Fruit fly (Drosophila melanogaster) whole organism, pupa: ENCODE data around the gene bnl.
A peak's percentile ranks its signal among the peaks of the same experiment; 100 is the strongest.

ENCODE experiments used
- CG10348 ChIP-seq: fragments of 200-800 bp; sonication (Bioruptor generic); IDR thresholded peaks from 2 replicates; pipeline ENCODE4 v1.3.6; 2022; ENCODE audit warnings: missing biosample characterization, missing genetic modification characterization
- CG12605 ChIP-seq: fragments of 200-800 bp; sonication (Bioruptor generic); IDR thresholded peaks from 2 replicates; pipeline ENCODE4 v1.3.6; 2022; ENCODE audit warnings: missing biosample characterization, missing genetic modification characterization
- CG13204 ChIP-seq: fragments of 200-800 bp; sonication (Bioruptor generic); optimal IDR thresholded peaks from 2 replicates; lab custom pipeline; 2018; ENCODE audit warnings: missing biosample characterization, mild to moderate bottlenecking, missing genetic modification characterization, moderate library complexity
- CG14655 ChIP-seq: fragments of 200-800 bp; sonication (Bioruptor generic); optimal IDR thresholded peaks from 3 replicates; lab custom pipeline; 2017; ENCODE audit warnings: mild to moderate bottlenecking, missing biosample characterization, missing genetic modification reagents, missing genetic modification characterization
- CG15710 ChIP-seq: fragments of 200-800 bp; sonication (Bioruptor generic); optimal IDR thresholded peaks from 2 replicates; lab custom pipeline; 2018; ENCODE audit warnings: missing biosample characterization, mild to moderate bottlenecking, missing genetic modification characterization, moderate library complexity
- CG17806 ChIP-seq: fragments of 200-800 bp; sonication (Bioruptor generic); optimal IDR thresholded peaks from 2 replicates; lab custom pipeline; 2018; ENCODE audit warnings: missing biosample characterization, mild to moderate bottlenecking, missing genetic modification characterization, moderate library complexity
- CG32121 ChIP-seq: fragments of 200-800 bp; sonication (Bioruptor generic); IDR thresholded peaks from 2 replicates; pipeline ENCODE4 v1.3.6; 2022; ENCODE audit warnings: missing biosample characterization, missing genetic modification characterization
- CG34367 ChIP-seq: fragments of 200-800 bp; sonication (Bioruptor generic); optimal IDR thresholded peaks from 2 replicates; lab custom pipeline; 2018; ENCODE audit warnings: missing biosample characterization, mild to moderate bottlenecking, missing genetic modification characterization
- CG4496 ChIP-seq: fragments of 200-800 bp; sonication (Bioruptor generic); IDR thresholded peaks from 3 replicates; pipeline ENCODE4 v1.3.6; 2022; ENCODE audit warnings: missing biosample characterization, missing genetic modification characterization
- CG8159 ChIP-seq: fragments of 200-800 bp; sonication (Bioruptor generic); optimal IDR thresholded peaks from 3 replicates; lab custom pipeline; 2018; ENCODE audit warnings: missing biosample characterization, mild to moderate bottlenecking, missing genetic modification characterization, moderate library complexity
- CG8301 ChIP-seq: fragments of 200-800 bp; sonication (Bioruptor generic); optimal IDR thresholded peaks from 2 replicates; lab custom pipeline; 2018; ENCODE audit warnings: missing biosample characterization, mild to moderate bottlenecking, missing genetic modification characterization
- CG9948 ChIP-seq: fragments of 200-800 bp; sonication (Bioruptor generic); optimal IDR thresholded peaks from 2 replicates; lab custom pipeline; 2018; ENCODE audit warnings: missing biosample characterization, mild to moderate bottlenecking, missing genetic modification characterization, moderate library complexity
- D1 ChIP-seq: fragments of 200-800 bp; sonication (Bioruptor generic); optimal IDR thresholded peaks from 2 replicates; lab custom pipeline; 2018; ENCODE audit warnings: missing biosample characterization, mild to moderate bottlenecking, missing genetic modification characterization, moderate library complexity
- EcR ChIP-seq: fragments of 200-800 bp; sonication (Bioruptor generic); optimal IDR thresholded peaks from 3 replicates; lab custom pipeline; 2019; ENCODE audit warnings: missing biosample characterization, missing genetic modification characterization, mild to moderate bottlenecking, moderate library complexity, missing genetic modification reagents
- Ets98B ChIP-seq: fragments of 200-800 bp; sonication (Bioruptor generic); IDR thresholded peaks from 2 replicates; pipeline ENCODE4 v1.3.6; 2022; ENCODE audit warnings: missing biosample characterization, missing genetic modification characterization
- Pif1A ChIP-seq: fragments of 200-800 bp; sonication (Bioruptor generic); optimal IDR thresholded peaks from 3 replicates; lab custom pipeline; 2016; ENCODE audit warnings: missing biosample characterization, missing genetic modification characterization
- Pif1B ChIP-seq: fragments of 200-800 bp; sonication (Bioruptor generic); optimal IDR thresholded peaks from 3 replicates; lab custom pipeline; 2016; ENCODE audit warnings: missing biosample characterization, missing genetic modification characterization
- Snoo ChIP-seq: fragments of 200-800 bp; sonication (Bioruptor generic); optimal IDR thresholded peaks from 3 replicates; lab custom pipeline; 2017; ENCODE audit warnings: missing biosample characterization, mild to moderate bottlenecking, missing genetic modification characterization, inconsistent platforms
- fd96Ca ChIP-seq: fragments of 200-800 bp; sonication (Bioruptor generic); IDR thresholded peaks from 3 replicates; pipeline ENCODE4 v1.3.6; 2022; ENCODE audit warnings: missing biosample characterization, missing genetic modification characterization
- gl ChIP-seq: fragments of 200-800 bp; sonication (Bioruptor generic); optimal IDR thresholded peaks from 2 replicates; lab custom pipeline; 2018; ENCODE audit warnings: missing biosample characterization, mild to moderate bottlenecking, missing genetic modification characterization
- rn ChIP-seq: fragments of 200-800 bp; sonication (Bioruptor generic); IDR thresholded peaks from 2 replicates; pipeline ENCODE4 v1.3.6; 2022; ENCODE audit warnings: missing biosample characterization, missing genetic modification characterization

Gene bnl

dm6 chr3R:19820994-19821393 lies 15.6 kb downstream of the bnl start:
- 0 out of 3 replicates have a peak, but pooled peaks have one; percentile 16 for TF ChIP-seq CG4496
- TF ChIP-seq CG14655, result peak; percentile 57
- peak; percentile 39; the same call in 1 of the 3 replicates for TF ChIP-seq fd96Ca
- no peak for TF ChIP-seq CG32121
- peak; percentile 42 for TF ChIP-seq CG8301 (tag; lab: Kevin White, UChicago)
- TF ChIP-seq Pif1A (GFP tag; lab: Kevin White, UChicago), result no peak
- peak; percentile 8; the same call in 1 of the 2 replicates for TF ChIP-seq Ets98B (GFP tag; lab: Robert Waterston, UW)

dm6 chr3R:19816758-19817157 lies 19.9 kb downstream of the bnl start:
- TF ChIP-seq CG14655, result no peak
- TF ChIP-seq CG17806 (tag; lab: Kevin White, UChicago), result no peak
- TF ChIP-seq Pif1B (GFP tag; lab: Kevin White, UChicago), result no peak
- TF ChIP-seq CG8301 (tag; lab: Kevin White, UChicago), result no peak
- no peak for TF ChIP-seq CG9948 (tag; lab: Kevin White, UChicago)
- TF ChIP-seq CG10348 (GFP tag; lab: Robert Waterston, UW), result no peak
- TF ChIP-seq CG32121, result no peak
- no peak for TF ChIP-seq CG15710 (tag; lab: Kevin White, UChicago)

- no peak for TF ChIP-seq CG8301 (tag; lab: Kevin White, UChicago)
- TF ChIP-seq CG32121, result no peak
- TF ChIP-seq Ets98B (GFP tag; lab: Robert Waterston, UW), result no peak
- TF ChIP-seq Snoo (tag; lab: Kevin White, UChicago), result no peak
- peak; percentile 53 for TF ChIP-seq EcR (GFP tag; lab: Kevin White, UChicago)
These were observed 23.4 kb downstream of the bnl start for dm6 chr3R:19813217-19813616.

dm6 chr3R:19812472-19812871 lies 24.1 kb downstream of the bnl start:
- TF ChIP-seq Pif1B (GFP tag; lab: Kevin White, UChicago) (no peak), EcR (GFP tag; lab: Kevin White, UChicago) (no peak), Pif1A (GFP tag; lab: Kevin White, UChicago) (peak; percentile 12), CG14655 (peak; percentile 28), CG8159 (tag; lab: Kevin White, UChicago) (peak; percentile 51), CG8301 (tag; lab: Kevin White, UChicago) (no peak), Snoo (tag; lab: Kevin White, UChicago) (no peak), fd96Ca (no peak), Ets98B (GFP tag; lab: Robert Waterston, UW) (no peak), CG4496 (no peak), rn (GFP tag; lab: Robert Waterston, UW) (no peak), CG32121 (no peak), CG12605 (GFP tag; lab: Robert Waterston, UW) (no peak), CG15710 (tag; lab: Kevin White, UChicago) (peak; percentile 42), D1 (tag; lab: Kevin White, UChicago) (no peak), CG10348 (GFP tag; lab: Robert Waterston, UW) (no peak), CG34367 (tag; lab: Kevin White, UChicago) (peak; percentile 3), gl (tag; lab: Kevin White, UChicago) (no peak), CG9948 (tag; lab: Kevin White, UChicago) (peak; percentile 27), CG17806 (tag; lab: Kevin White, UChicago) (peak; percentile 35), CG13204 (GFP tag; lab: Kevin White, UChicago) (no peak)
- TF ChIP-seq, all 21 proteins: peak for 7

- no peak for TF ChIP-seq fd96Ca
- TF ChIP-seq CG17806 (tag; lab: Kevin White, UChicago), result no peak
- TF ChIP-seq EcR (GFP tag; lab: Kevin White, UChicago), result no peak
- TF ChIP-seq CG8301 (tag; lab: Kevin White, UChicago), result no peak
- TF ChIP-seq CG4496, result no peak
- TF ChIP-seq CG9948 (tag; lab: Kevin White, UChicago), result no peak
- TF ChIP-seq D1 (tag; lab: Kevin White, UChicago), result no peak
- TF ChIP-seq CG13204 (GFP tag; lab: Kevin White, UChicago), result no peak
- no peak for TF ChIP-seq CG12605 (GFP tag; lab: Robert Waterston, UW)
- TF ChIP-seq CG10348 (GFP tag; lab: Robert Waterston, UW), result no peak
- no peak for TF ChIP-seq CG8159 (tag; lab: Kevin White, UChicago)
- TF ChIP-seq Ets98B (GFP tag; lab: Robert Waterston, UW), result no peak
- no peak for TF ChIP-seq gl (tag; lab: Kevin White, UChicago)
These were observed 25.1 kb downstream of the bnl start for dm6 chr3R:19811510-19811909.

- no peak for TF ChIP-seq Snoo (tag; lab: Kevin White, UChicago)
- no peak for TF ChIP-seq CG34367 (tag; lab: Kevin White, UChicago)
- no peak for TF ChIP-seq CG15710 (tag; lab: Kevin White, UChicago)
- TF ChIP-seq CG14655, result peak; percentile 24
- TF ChIP-seq fd96Ca, result 0 out of 3 replicates have a peak, but pooled peaks have one; percentile 19
- TF ChIP-seq EcR (GFP tag; lab: Kevin White, UChicago), result peak; percentile 51
These were observed 28.2 kb downstream of the bnl start for dm6 chr3R:19808430-19808756.
